Worm (Caenorhabditis elegans) whole organism, L2 larva: Measurements from ENCODE around the gene Y48C3A.14.

Source experiments
- C34F6.9 ChIP-seq: fragments of 150-350 bp; optimal IDR thresholded peaks from 2 replicates; lab custom pipeline; 2014; ENCODE audit warnings: missing biosample characterization, missing genetic modification characterization
- ceh-82 ChIP-seq: fragments of 150-350 bp; optimal IDR thresholded peaks from 2 replicates; lab custom pipeline; 2014; ENCODE audit warnings: missing biosample characterization, missing genetic modification characterization
- dmd-4 ChIP-seq: sonication (generic microtip); optimal IDR thresholded peaks from 2 replicates; lab custom pipeline; 2017; ENCODE audit warnings: missing biosample characterization, missing genetic modification characterization
- nhr-11 ChIP-seq: fragments of 150-350 bp; optimal IDR thresholded peaks from 2 replicates; lab custom pipeline; 2014; ENCODE audit warnings: missing biosample characterization, missing genetic modification characterization
- nhr-237 ChIP-seq: fragments of 150-350 bp; optimal IDR thresholded peaks from 2 replicates; lab custom pipeline; 2014; ENCODE audit warnings: missing biosample characterization, missing genetic modification characterization
- snpc-4 ChIP-seq: fragments of 150-350 bp; optimal IDR thresholded peaks from 2 replicates; lab custom pipeline; 2014; ENCODE audit warnings: missing biosample characterization, missing genetic modification characterization
- unc-62 ChIP-seq: fragments of 150-350 bp; optimal IDR thresholded peaks from 2 replicates; lab custom pipeline; 2014; ENCODE audit warnings: missing biosample characterization, missing genetic modification reagents, missing genetic modification characterization
- zag-1 ChIP-seq: fragments of 150-350 bp; optimal IDR thresholded peaks from 2 replicates; lab custom pipeline; 2014; ENCODE audit warnings: missing biosample characterization, missing genetic modification characterization

DNA sequence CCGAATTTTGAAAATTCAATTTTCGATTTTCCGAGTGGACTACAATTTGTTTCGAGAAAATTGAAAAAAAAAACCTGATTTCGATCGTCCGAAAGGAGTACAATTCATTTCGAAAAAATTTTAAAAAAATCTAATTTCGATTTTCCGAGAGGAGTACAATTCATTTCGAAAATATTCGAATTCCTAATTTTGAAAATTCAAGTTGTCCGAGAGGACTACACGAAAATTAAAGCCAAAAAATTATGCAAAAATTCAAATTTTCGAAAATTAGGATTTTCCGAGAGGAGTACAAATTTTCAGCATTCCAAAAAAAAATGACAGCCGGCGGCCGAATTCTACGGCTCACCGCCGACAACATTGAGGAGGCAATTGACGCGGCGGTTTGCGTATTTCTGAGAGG is 22.8 kb downstream of the Y48C3A.14 start, which contains the start of gene Y48C3A.18:
- no peak for TF ChIP-seq dmd-4
- no peak for TF ChIP-seq unc-62 (GFP tag; lab: Kevin White, UChicago)
- TF ChIP-seq ceh-82 (tag; lab: Kevin White, UChicago): no peak
- no peak for TF ChIP-seq zag-1 (tag; lab: Kevin White, UChicago)
- no peak for TF ChIP-seq nhr-237
- no peak for TF ChIP-seq C34F6.9 (tag; lab: Kevin White, UChicago)
- no peak for TF ChIP-seq snpc-4 (tag; lab: Kevin White, UChicago)
- TF ChIP-seq nhr-11 (tag; lab: Kevin White, UChicago): no peak
